Worm (Caenorhabditis elegans) whole organism, early embryonic: ENCODE measurements around the gene clec-242.

Source experiments
- ama-1 ChIP-seq: fragments of 150-350 bp; optimal IDR thresholded peaks from 2 replicates; lab custom pipeline; 2014
- ceh-13 ChIP-seq: fragments of 200-800 bp; sonication (Bioruptor generic); optimal IDR thresholded peaks from 2 replicates; lab custom pipeline; 2018; ENCODE audit warnings: mild to moderate bottlenecking, missing genetic modification characterization, missing compliant biosample characterization
- flt-1 ChIP-seq: fragments of 200-800 bp; sonication (Bioruptor generic); IDR thresholded peaks from 2 replicates; pipeline ENCODE4 v1.3.6; 2022; ENCODE audit warnings: missing genetic modification characterization, missing compliant biosample characterization
- tbx-11 ChIP-seq: fragments of 200-800 bp; sonication (Bioruptor generic); IDR thresholded peaks from 2 replicates; pipeline ENCODE4 v1.3.6; 2022; ENCODE audit warnings: missing genetic modification characterization, missing compliant biosample characterization

DNA sequence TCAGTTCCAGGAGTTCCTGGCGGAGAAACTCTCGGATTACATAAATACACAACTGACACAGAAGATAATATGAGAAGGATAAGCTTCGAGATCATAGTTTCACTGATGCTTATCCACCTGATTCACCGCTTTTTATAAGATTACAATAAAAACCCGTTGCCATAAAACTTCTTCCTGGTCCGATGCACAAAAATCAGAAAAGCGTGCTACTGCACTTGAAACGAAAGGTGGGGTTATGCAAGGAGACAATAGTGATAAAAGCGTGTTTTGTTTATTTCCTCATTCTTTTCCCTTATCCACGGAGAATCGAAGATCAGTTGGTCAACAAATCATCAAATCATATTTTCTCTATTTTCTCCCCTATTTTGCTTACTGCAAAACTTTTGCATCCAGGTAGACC is 2.8 kb downstream of the clec-242 start, which contains the start of gene Y68A4B.3:
- TF ChIP-seq ama-1 (lab: Kevin White, UChicago) (no peak), flt-1 (no peak), tbx-11 (GFP tag; lab: Robert Waterston, UW) (no peak), ceh-13 (GFP tag; lab: Kevin White, UChicago) (no peak)
